Fruit fly (Drosophila melanogaster) ovary, adult (tissue): ENCODE results near the gene CG14218.

ENCODE experiments used
- CG17801 ChIP-seq: fragments of 200-800 bp; optimal IDR thresholded peaks from 2 replicates; lab custom pipeline; 2019; ENCODE audit warnings: missing biosample characterization, mild to moderate bottlenecking, missing genetic modification characterization, moderate library complexity; ENCODE audit not compliant: partially characterized antibody

Gene CG14218

DNA sequence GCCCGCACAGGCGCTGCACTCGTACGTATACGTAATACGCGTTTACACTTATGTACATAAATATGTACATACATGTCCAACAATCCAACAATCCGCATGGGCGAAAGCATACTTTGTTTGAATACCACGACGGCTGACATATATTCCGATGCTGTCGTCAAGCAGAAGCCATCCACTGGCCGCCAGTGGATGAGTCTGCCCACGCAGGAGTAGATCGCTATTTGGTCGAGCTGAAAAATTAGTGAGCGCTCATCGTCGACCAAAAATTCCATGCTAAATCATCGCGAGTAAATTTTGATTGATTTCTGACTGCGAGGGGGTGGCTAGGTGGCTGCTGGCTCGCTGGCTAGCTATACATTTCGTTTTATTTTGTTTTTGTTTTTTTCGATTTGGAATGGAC lies 20.7 kb upstream of the CG14218 start:
- no peak for TF ChIP-seq CG17801 (GFP tag; lab: Kevin White, UChicago)

- TF ChIP-seq CG17801 (GFP tag; lab: Kevin White, UChicago) = peak; percentile 69
Observed at dm6 chrX:19601644-19602043, 19.9 kb upstream of the CG14218 start, which contains the start of gene CG14220. CG14220 (minus strand) TSS chrX:19601851.

dm6 chrX:19598503-19598902 lies 16.7 kb upstream of the CG14218 start:
- no peak for TF ChIP-seq CG17801 (GFP tag; lab: Kevin White, UChicago)

DNA sequence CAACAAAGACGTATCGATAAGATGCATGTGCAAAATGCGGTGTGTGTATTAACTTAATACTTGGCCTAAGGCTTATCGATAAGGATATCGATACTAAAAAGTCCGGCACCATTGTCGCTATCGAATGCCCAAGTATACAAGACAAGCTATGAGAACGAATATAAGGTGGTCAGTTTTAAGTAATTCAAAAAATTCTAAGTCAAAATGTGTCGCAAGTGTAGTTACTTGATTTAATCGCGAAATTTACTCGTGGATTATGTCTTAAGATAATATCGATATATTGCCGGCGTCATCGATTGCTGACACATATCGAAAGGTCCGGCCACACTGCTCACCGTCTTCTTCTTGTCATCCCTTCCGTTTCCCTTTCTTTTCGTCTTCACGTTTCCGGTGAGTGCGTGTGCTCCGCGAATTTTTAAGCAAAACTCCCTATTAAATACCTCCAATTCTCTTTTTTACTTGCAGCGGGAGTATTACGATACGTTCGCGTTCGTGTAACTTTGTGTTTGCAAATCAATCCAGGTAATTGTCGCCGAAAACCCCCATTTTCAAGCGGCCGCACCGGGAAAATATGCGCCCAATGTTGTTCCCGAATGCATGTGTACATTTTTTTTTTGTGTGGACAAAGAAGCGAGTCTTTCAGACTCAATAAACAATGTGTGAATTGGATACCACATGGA lies 16.0 kb upstream of the CG14218 start, which contains the start of gene RpS10b:
RpS10b (plus strand) TSS at position 348 of the 680 bp plus-strand sequence.
- TF ChIP-seq CG17801 (GFP tag; lab: Kevin White, UChicago) = peak; percentile 91

DNA sequence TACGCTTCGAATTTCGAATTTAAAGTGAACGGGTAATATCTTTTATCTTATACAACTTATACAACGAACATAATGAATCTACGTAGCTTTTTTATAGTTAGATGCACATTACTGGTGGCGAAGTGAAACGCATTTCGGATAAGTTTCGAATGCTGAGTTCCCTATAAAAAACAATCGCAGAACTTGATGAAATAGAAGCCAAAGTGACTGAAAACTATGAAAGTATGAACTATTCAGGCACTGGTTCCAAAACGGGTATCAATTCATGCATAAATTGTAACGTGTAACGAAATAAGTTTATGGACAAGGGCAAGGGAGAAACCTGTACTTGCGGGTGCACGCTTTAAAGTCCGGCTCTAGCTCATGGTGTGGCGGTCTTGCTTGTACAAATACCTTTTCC lies 14.1 kb upstream of the CG14218 start:
- TF ChIP-seq CG17801 (GFP tag; lab: Kevin White, UChicago) = no peak

- no peak for TF ChIP-seq CG17801 (GFP tag; lab: Kevin White, UChicago)
Observed at dm6 chrX:19592309-19592708, 10.5 kb upstream of the CG14218 start, which contains the start of gene CG14205. CG14205 (plus strand) TSS chrX:19592609.

- TF ChIP-seq CG17801 (GFP tag; lab: Kevin White, UChicago) = no peak
Observed at dm6 chrX:19590579-19590978, 8.8 kb upstream of the CG14218 start.

DNA sequence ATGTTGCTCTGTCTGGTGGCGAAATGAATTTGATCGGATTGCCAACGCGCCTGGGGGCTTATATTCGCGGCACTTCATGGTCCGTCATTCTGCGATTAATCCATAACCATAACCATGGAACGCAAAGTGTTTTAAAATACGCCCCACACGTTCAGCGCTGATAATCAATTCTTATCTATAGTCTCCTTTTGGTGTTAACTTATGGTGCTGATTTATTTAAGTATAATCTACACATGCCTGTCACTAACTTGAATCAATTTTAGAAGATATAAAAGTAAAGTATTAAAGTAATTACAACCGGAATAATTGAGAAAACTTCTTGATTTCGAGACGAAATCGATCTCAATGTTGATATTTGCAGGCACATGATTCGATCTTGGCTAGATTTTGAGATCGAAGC lies 8.3 kb upstream of the CG14218 start, which contains the start of gene CG14219:
CG14219 (minus strand) TSS at position 101 of the 400 bp plus-strand sequence.
- no peak for TF ChIP-seq CG17801 (GFP tag; lab: Kevin White, UChicago)

- TF ChIP-seq CG17801 (GFP tag; lab: Kevin White, UChicago) = no peak
Observed at dm6 chrX:19585142-19585541, 3.4 kb upstream of the CG14218 start.

DNA sequence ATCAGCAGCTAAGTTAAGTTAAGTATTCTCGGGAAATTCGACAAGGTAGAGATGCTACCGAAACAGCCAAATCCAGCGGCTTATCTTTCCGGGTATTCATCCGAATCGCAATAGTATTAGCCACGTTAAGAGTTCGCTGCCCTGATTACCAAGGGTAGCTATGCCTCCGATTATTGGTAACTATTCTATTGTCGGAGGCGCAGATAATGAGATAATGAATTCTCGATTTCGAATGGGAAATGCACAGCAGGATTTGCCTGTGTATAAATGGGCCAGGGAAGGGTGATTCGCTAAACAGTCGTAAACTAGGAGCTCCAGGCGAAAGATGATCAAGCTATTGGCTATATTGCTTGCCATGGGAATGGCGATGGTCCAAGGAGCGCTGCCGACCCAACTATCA lies 1.5 kb upstream of the CG14218 start, which contains the start of gene CG14204:
CG14204 (plus strand) TSS at position 301 of the 400 bp plus-strand sequence.
- TF ChIP-seq CG17801 (GFP tag; lab: Kevin White, UChicago) = no peak

dm6 chrX:19582732-19583131 lies 951 bp upstream of the CG14218 start:
- no peak for TF ChIP-seq CG17801 (GFP tag; lab: Kevin White, UChicago)

- TF ChIP-seq CG17801 (GFP tag; lab: Kevin White, UChicago) = no peak
Observed at dm6 chrX:19579648-19580301, 2.0 kb downstream of the CG14218 start, which contains the start of gene Tao. Tao (minus strand) TSS chrX:19579800.

DNA sequence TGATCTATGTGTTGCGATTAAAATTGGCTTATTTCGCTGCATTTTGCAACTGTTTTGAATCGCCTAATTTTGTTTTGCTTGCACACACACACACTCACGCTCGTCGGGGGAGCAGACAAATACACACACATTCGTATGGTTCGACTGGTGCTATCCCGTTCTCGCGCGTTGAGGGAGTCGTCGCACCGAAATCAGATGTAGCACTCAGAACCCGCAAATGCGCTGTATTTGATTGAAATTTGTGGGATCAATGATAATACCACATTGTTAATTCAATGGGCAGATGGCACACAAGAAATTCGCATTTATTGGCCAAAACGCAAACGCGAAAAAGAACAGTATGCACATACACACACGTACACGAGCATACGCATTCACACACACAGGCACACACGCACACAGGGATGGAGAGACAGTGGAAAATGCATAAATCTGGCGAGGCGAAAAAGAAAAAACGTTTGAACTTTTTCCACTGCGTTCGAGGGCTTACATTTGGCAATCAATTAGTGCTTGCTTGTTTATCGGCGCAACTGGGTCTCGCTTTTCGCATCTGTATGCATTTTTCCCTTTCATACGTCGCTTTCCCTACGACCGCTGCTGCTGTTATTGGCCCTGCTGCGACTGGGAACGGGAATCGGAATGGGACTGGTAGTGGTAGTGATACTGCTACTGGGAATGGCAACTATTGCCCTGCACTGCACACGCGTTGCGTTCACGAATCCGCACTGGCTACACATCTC lies 2.7 kb downstream of the CG14218 start:
- TF ChIP-seq CG17801 (GFP tag; lab: Kevin White, UChicago) = peak; percentile 31

DNA sequence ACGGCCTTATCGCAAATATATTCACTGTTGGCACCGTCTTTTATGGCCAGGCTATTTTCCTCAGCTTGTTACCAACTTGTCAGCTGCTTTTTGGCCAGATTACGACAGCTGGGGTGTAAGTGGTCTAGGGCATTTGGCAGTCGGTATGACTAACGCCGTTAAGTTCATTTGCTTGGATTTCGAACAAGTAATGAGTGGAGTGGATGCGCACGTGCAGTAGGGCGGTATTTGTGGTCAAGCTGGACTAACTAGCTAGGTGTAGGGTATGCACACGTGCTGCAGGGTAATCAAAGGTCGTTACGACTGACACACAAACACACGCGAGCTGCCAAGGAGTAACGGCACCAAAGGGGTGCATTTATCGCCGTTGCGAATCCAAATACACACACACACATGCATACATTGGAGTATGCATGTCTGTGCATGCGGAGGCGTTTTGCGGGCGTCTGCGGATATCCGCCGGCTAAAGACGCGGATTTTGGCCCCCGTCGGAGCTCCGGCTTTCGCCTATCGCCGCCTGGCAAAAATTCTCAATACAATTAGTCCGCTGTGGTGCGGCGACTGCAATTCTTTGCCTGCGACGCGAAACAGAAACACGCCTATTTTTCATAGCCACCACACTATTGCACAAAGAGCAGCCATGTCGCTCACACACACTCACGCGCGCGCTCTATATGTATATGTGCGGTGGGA lies 3.7 kb downstream of the CG14218 start:
- peak; percentile 28 for TF ChIP-seq CG17801 (GFP tag; lab: Kevin White, UChicago)
